Fruit fly (Drosophila melanogaster): ENCODE measurements around the gene IKKepsilon.

dm6 chr2L:20671212-20671611, 4.6 kb upstream of the IKKepsilon start:
- no peak for TF ChIP-seq CG15710 (tag; optimal IDR thresholded peaks at IDR 0.05)
- TF ChIP-seq fd96Ca (GFP tag; IDR thresholded peaks at IDR 0.05) = no peak
- no peak for TF ChIP-seq CG4496 (GFP tag; IDR thresholded peaks at IDR 0.05)
- no peak for TF ChIP-seq EcR (GFP tag; optimal IDR thresholded peaks at IDR 0.05)
- no peak for TF ChIP-seq CG34367 (tag; optimal IDR thresholded peaks at IDR 0.05)
- no peak for TF ChIP-seq CG32121 (GFP tag; IDR thresholded peaks at IDR 0.05)
- 0 out of 2 replicates have a peak, but pooled peaks have one; percentile 15 for TF ChIP-seq Ets98B (GFP tag; IDR thresholded peaks at IDR 0.05)
- TF ChIP-seq CG9948 (tag; optimal IDR thresholded peaks at IDR 0.05) = no peak
- no peak for TF ChIP-seq CG14655 (GFP tag; optimal IDR thresholded peaks at IDR 0.05)
